Fruit fly (Drosophila melanogaster): ENCODE measurements around the gene Rab9Fb.

DNA sequence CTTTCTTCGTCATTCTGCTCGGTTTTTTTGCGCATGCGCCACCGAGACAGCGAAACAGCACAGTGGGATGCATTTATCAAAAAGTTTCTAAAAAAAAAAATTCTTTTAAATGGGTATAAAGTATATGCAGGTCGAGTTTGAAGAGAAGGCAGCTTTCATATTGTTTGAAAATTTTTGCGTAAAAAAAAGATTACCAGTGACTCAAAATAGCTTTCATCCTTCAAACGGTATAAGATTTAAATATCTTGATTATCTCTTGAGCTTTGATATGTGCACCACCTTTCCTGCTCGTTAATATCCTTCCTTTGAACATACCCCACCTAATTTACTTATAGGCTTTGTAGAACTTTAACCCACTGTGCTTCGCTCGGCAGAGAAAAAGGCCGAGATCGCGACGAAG is 47.2 kb downstream of the Rab9Fb start:
- TF ChIP-seq CG1620 (GFP tag; optimal IDR thresholded peaks at IDR 0.05) = no peak
- TF ChIP-seq CG14711 (tag; optimal IDR thresholded peaks at IDR 0.05) = no peak
- no peak for TF ChIP-seq Crg-1 (GFP tag; optimal IDR thresholded peaks at IDR 0.05)
- TF ChIP-seq pad (GFP tag; optimal IDR thresholded peaks at IDR 0.05) = no peak

Measured in whole organism, adult.